Fruit fly (Drosophila melanogaster) whole organism, embryonic: ENCODE results near the gene ph-p.
A peak's percentile ranks its signal among the peaks of the same experiment; 100 is the strongest.

Experiments
- Atf-2 ChIP-seq: fragments of 200-800 bp; sonication (Bioruptor generic); optimal IDR thresholded peaks from 2 replicates; lab custom pipeline; 2016; ENCODE audit warnings: missing biosample characterization, missing genetic modification characterization
- CG10959 ChIP-seq: fragments of 200-800 bp; sonication (Bioruptor generic); IDR thresholded peaks from 2 replicates; pipeline ENCODE4 v1.3.6; 2022; ENCODE audit warnings: missing biosample characterization, missing genetic modification characterization
- CG13123 ChIP-seq: fragments of 200-800 bp; sonication (Bioruptor generic); optimal IDR thresholded peaks from 2 replicates; lab custom pipeline; 2016; ENCODE audit warnings: missing biosample characterization, missing genetic modification characterization
- CG13775 ChIP-seq: fragments of 200-800 bp; sonication (Bioruptor generic); optimal IDR thresholded peaks from 3 replicates; lab custom pipeline; 2017; ENCODE audit warnings: missing biosample characterization, mild to moderate bottlenecking, missing genetic modification characterization
- CG14050 ChIP-seq: fragments of 200-800 bp; sonication (Bioruptor generic); IDR thresholded peaks from 3 replicates; pipeline ENCODE4 v1.3.6; 2022; ENCODE audit warnings: missing biosample characterization, missing genetic modification characterization
- CG15696 ChIP-seq: fragments of 200-800 bp; sonication (Bioruptor generic); optimal IDR thresholded peaks from 2 replicates; lab custom pipeline; 2019; ENCODE audit warnings: missing biosample characterization, mild to moderate bottlenecking, missing genetic modification characterization, moderate library complexity
- CG31365 ChIP-seq: fragments of 200-800 bp; sonication (Bioruptor generic); optimal IDR thresholded peaks from 2 replicates; lab custom pipeline; 2018; ENCODE audit warnings: missing biosample characterization, mild to moderate bottlenecking, missing genetic modification characterization
- CG34224 ChIP-seq: fragments of 200-800 bp; sonication (Bioruptor generic); IDR thresholded peaks from 3 replicates; pipeline ENCODE4 v1.3.6; 2022; ENCODE audit warnings: missing biosample characterization, missing genetic modification characterization; ENCODE audit not compliant: partially characterized antibody
- CG3726 ChIP-seq: fragments of 200-800 bp; sonication (Bioruptor generic); IDR thresholded peaks from 3 replicates; pipeline ENCODE4, ENCODE4 v1.3.6; 2022; ENCODE audit warnings: missing biosample characterization, missing genetic modification characterization
- CG3847 ChIP-seq: fragments of 200-800 bp; sonication (Bioruptor generic); IDR thresholded peaks from 2 replicates; pipeline ENCODE4 v1.3.6; 2022; ENCODE audit warnings: missing biosample characterization, missing genetic modification characterization
- CG5180 ChIP-seq: fragments of 200-800 bp; sonication (Bioruptor generic); optimal IDR thresholded peaks from 3 replicates; lab custom pipeline; 2017; ENCODE audit warnings: missing biosample characterization, missing genetic modification characterization, mild to moderate bottlenecking, moderate library complexity, missing genetic modification reagents
- CG5245 ChIP-seq: fragments of 200-800 bp; sonication (Bioruptor generic); optimal IDR thresholded peaks from 3 replicates; lab custom pipeline; 2016; ENCODE audit warnings: missing biosample characterization, missing genetic modification characterization
- CG5953 ChIP-seq: fragments of 200-800 bp; sonication (Bioruptor generic); IDR thresholded peaks from 2 replicates; pipeline ENCODE4 v1.3.6; 2022; ENCODE audit warnings: missing biosample characterization, missing genetic modification characterization
- CG6791 ChIP-seq: fragments of 200-800 bp; sonication (Bioruptor generic); IDR thresholded peaks from 3 replicates; pipeline ENCODE4 v1.3.6; 2022; ENCODE audit warnings: missing biosample characterization, missing genetic modification characterization; ENCODE audit not compliant: partially characterized antibody
- CG6854 ChIP-seq: fragments of 200-800 bp; sonication (Bioruptor generic); optimal IDR thresholded peaks from 3 replicates; lab custom pipeline; 2017; ENCODE audit warnings: missing biosample characterization, mild to moderate bottlenecking, missing genetic modification characterization
- CG8944 ChIP-seq: fragments of 200-800 bp; sonication (Bioruptor generic); optimal IDR thresholded peaks from 3 replicates; lab custom pipeline; 2016; ENCODE audit warnings: missing biosample characterization, missing genetic modification characterization
- CG9437 ChIP-seq: fragments of 200-800 bp; sonication (Bioruptor generic); optimal IDR thresholded peaks from 2 replicates; lab custom pipeline; 2018; ENCODE audit warnings: missing biosample characterization, mild to moderate bottlenecking, missing genetic modification characterization
- CG9609 ChIP-seq: fragments of 200-800 bp; sonication (Bioruptor generic); optimal IDR thresholded peaks from 3 replicates; lab custom pipeline; 2016; ENCODE audit warnings: missing biosample characterization, missing genetic modification characterization
- Fer3 ChIP-seq: fragments of 200-800 bp; sonication (Bioruptor generic); optimal IDR thresholded peaks from 2 replicates; lab custom pipeline; 2018; ENCODE audit warnings: missing biosample characterization, mild to moderate bottlenecking, missing genetic modification characterization, moderate library complexity
- H15 ChIP-seq: fragments of 200-800 bp; sonication (Bioruptor generic); IDR thresholded peaks from 3 replicates; pipeline ENCODE4 v1.3.6; 2022; ENCODE audit warnings: missing biosample characterization, missing genetic modification characterization
- HLHmδ ChIP-seq: fragments of 200-800 bp; sonication (Bioruptor generic); optimal IDR thresholded peaks from 2 replicates; lab custom pipeline; 2018; ENCODE audit warnings: missing biosample characterization, mild to moderate bottlenecking, missing genetic modification characterization, moderate library complexity
- Hand ChIP-seq: fragments of 200-800 bp; sonication (Bioruptor generic); optimal IDR thresholded peaks from 2 replicates; lab custom pipeline; 2017; ENCODE audit warnings: mild to moderate bottlenecking, missing biosample characterization, missing genetic modification reagents, missing genetic modification characterization
- Lhr ChIP-seq: fragments of 200-800 bp; sonication (Bioruptor generic); optimal IDR thresholded peaks from 3 replicates; lab custom pipeline; 2017; ENCODE audit warnings: mild to moderate bottlenecking, missing biosample characterization, missing genetic modification reagents, missing genetic modification characterization
- Myb ChIP-seq: fragments of 200-800 bp; sonication (Bioruptor generic); optimal IDR thresholded peaks from 2 replicates; lab custom pipeline; 2016; ENCODE audit warnings: missing biosample characterization, missing genetic modification characterization
- Oli ChIP-seq: fragments of 200-800 bp; sonication (Bioruptor generic); optimal IDR thresholded peaks from 2 replicates; lab custom pipeline; 2018; ENCODE audit warnings: missing biosample characterization, mild to moderate bottlenecking, missing genetic modification characterization, moderate library complexity
- Optix ChIP-seq: fragments of 200-800 bp; sonication (Bioruptor generic); IDR thresholded peaks from 3 replicates; pipeline ENCODE4 v1.3.6; 2022; ENCODE audit warnings: missing biosample characterization, missing genetic modification characterization
- Trl ChIP-seq, 3 experiments: fragments of >200 bp in 2 of 3; fragments of 200-800 bp in 1 of 3; sonication (Bioruptor generic) in 1 of 3; optimal IDR thresholded peaks; 2 replicates in 1 of 3; 3 replicates in 2 of 3; lab custom pipeline; 2016 to 2017; ENCODE audit warnings: missing biosample characterization in 1 of 3, missing genetic modification characterization in 1 of 3
- ato ChIP-seq: fragments of 200-800 bp; sonication (Bioruptor generic); IDR thresholded peaks from 2 replicates; pipeline ENCODE4 v1.3.6; 2022; ENCODE audit warnings: missing biosample characterization, missing genetic modification characterization; ENCODE audit not compliant: partially characterized antibody
- cg ChIP-seq: fragments of 200-800 bp; sonication (Bioruptor generic); optimal IDR thresholded peaks from 3 replicates; lab custom pipeline; 2019; ENCODE audit warnings: missing biosample characterization, mild to moderate bottlenecking, missing genetic modification characterization, moderate library complexity
- crol ChIP-seq: fragments of 200-800 bp; sonication (Bioruptor generic); IDR thresholded peaks from 2 replicates; pipeline ENCODE4 v1.3.6; 2022; ENCODE audit warnings: missing biosample characterization, missing genetic modification characterization
- crp ChIP-seq, 2 experiments: fragments of 200-800 bp; sonication (Bioruptor generic); optimal IDR thresholded peaks; 2 replicates in 1 of 2; 3 replicates in 1 of 2; lab custom pipeline; 2017; ENCODE audit warnings: missing biosample characterization in 2 of 2, missing genetic modification characterization in 2 of 2, mild to moderate bottlenecking in 1 of 2, moderate library complexity in 1 of 2
- cwo ChIP-seq: fragments of 200-800 bp; sonication (Bioruptor generic); optimal IDR thresholded peaks from 3 replicates; lab custom pipeline; 2017; ENCODE audit warnings: missing biosample characterization, missing genetic modification characterization, mild to moderate bottlenecking, moderate library complexity, missing genetic modification reagents
- dimm ChIP-seq: fragments of 200-800 bp; sonication (Bioruptor generic); IDR thresholded peaks from 2 replicates; pipeline ENCODE4 v1.3.6; 2022; ENCODE audit warnings: missing biosample characterization, missing genetic modification characterization
- exex ChIP-seq: fragments of 200-800 bp; sonication (Bioruptor generic); optimal IDR thresholded peaks from 4 replicates; lab custom pipeline; 2018; ENCODE audit warnings: missing biosample characterization, mild to moderate bottlenecking, missing genetic modification characterization, moderate library complexity
- fd3F ChIP-seq: fragments of 200-800 bp; sonication (Bioruptor generic); optimal IDR thresholded peaks from 2 replicates; lab custom pipeline; 2018; ENCODE audit warnings: missing biosample characterization, mild to moderate bottlenecking, missing genetic modification characterization, moderate library complexity
- fu2 ChIP-seq: fragments of 200-800 bp; sonication (Bioruptor generic); optimal IDR thresholded peaks from 2 replicates; lab custom pipeline; 2016; ENCODE audit warnings: missing biosample characterization, missing genetic modification characterization
- gce ChIP-seq: fragments of 200-800 bp; sonication (Bioruptor generic); IDR thresholded peaks from 3 replicates; pipeline ENCODE4 v1.3.6; 2022; ENCODE audit warnings: missing biosample characterization, missing genetic modification characterization
- inv ChIP-seq: fragments of 200-800 bp; sonication (Bioruptor generic); IDR thresholded peaks from 2 replicates; pipeline ENCODE4 v1.3.6; 2022; ENCODE audit warnings: missing biosample characterization, missing genetic modification characterization; ENCODE audit not compliant: partially characterized antibody
- ken ChIP-seq: fragments of 200-800 bp; sonication (Bioruptor generic); IDR thresholded peaks from 3 replicates; pipeline ENCODE4 v1.3.6; 2022; ENCODE audit warnings: missing biosample characterization, missing genetic modification characterization
- mam ChIP-seq: fragments of 200-800 bp; sonication (Bioruptor generic); optimal IDR thresholded peaks from 3 replicates; lab custom pipeline; 2016; ENCODE audit warnings: missing biosample characterization, missing genetic modification characterization
- nerfin-1 ChIP-seq: fragments of 200-800 bp; sonication (Bioruptor generic); optimal IDR thresholded peaks from 3 replicates; lab custom pipeline; 2019; ENCODE audit warnings: missing biosample characterization, mild to moderate bottlenecking, missing genetic modification characterization, moderate library complexity
- nerfin-2 ChIP-seq: fragments of 200-800 bp; sonication (Bioruptor generic); IDR thresholded peaks from 2 replicates; pipeline ENCODE4 v1.3.6; 2022; ENCODE audit warnings: missing biosample characterization, missing genetic modification characterization; ENCODE audit not compliant: partially characterized antibody
- pros ChIP-seq: fragments of 200-800 bp; sonication (Bioruptor generic); optimal IDR thresholded peaks from 3 replicates; lab custom pipeline; 2019; ENCODE audit warnings: missing biosample characterization, mild to moderate bottlenecking, missing genetic modification characterization, moderate library complexity
- psq ChIP-seq: fragments of 200-800 bp; sonication (Bioruptor generic); optimal IDR thresholded peaks from 2 replicates; lab custom pipeline; 2017; ENCODE audit warnings: missing biosample characterization, missing genetic modification characterization
- ranshi ChIP-seq: fragments of 200-800 bp; sonication (Bioruptor generic); IDR thresholded peaks from 2 replicates; pipeline ENCODE4 v1.3.6; 2022; ENCODE audit warnings: missing biosample characterization, missing genetic modification characterization
- schlank ChIP-seq: fragments of 200-800 bp; sonication (Bioruptor generic); optimal IDR thresholded peaks from 2 replicates; lab custom pipeline; 2018; ENCODE audit warnings: missing biosample characterization, mild to moderate bottlenecking, missing genetic modification characterization
- sens ChIP-seq: fragments of 200-800 bp; sonication (Bioruptor generic); peaks from one replicate; lab custom pipeline; 2016; ENCODE audit warnings: missing biosample characterization, missing genetic modification characterization
- seq ChIP-seq: fragments of 200-800 bp; sonication (Bioruptor generic); IDR thresholded peaks from 2 replicates; pipeline ENCODE4 v1.3.6; 2022; ENCODE audit warnings: missing biosample characterization, missing genetic modification characterization
- sim ChIP-seq: fragments of 200-800 bp; sonication (Bioruptor generic); IDR thresholded peaks from 2 replicates; pipeline ENCODE4 v1.3.6; 2022; ENCODE audit warnings: missing biosample characterization, missing genetic modification characterization
- slbo ChIP-seq: fragments of 200-800 bp; sonication (Bioruptor generic); IDR thresholded peaks from 2 replicates; pipeline ENCODE4 v1.3.6; 2022; ENCODE audit warnings: missing biosample characterization, missing genetic modification characterization
- zen ChIP-seq: fragments of 200-800 bp; sonication (Bioruptor generic); optimal IDR thresholded peaks from 3 replicates; lab custom pipeline; 2018; ENCODE audit warnings: missing biosample characterization, mild to moderate bottlenecking, missing genetic modification characterization, moderate library complexity

ph-p gene

DNA sequence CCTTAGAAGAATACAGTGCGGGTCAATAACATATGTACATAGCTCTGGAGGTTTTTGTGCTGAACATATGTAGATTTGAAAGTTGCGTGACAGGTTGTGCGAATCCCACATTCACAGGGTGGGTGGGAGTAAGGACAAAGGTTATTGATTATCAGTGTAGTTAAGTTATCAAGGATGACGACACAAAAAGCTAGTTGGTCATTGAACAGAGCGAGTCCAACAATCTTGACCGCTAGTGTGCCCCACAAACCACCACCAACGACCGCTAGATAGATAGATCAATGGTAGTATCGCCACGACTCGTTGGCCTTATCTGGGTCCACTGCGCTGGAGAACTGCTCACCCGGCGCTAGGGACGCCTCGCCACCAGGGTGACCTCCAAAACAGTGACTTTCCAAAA, 8.4 kb upstream of the ph-p start (continued):
- TF ChIP-seq nerfin-2 (GFP tag; lab: Robert Waterston, UW) (no peak), Oli (peak; percentile 26), psq (GFP tag; lab: Kevin White, UChicago) (no peak), mam (no peak), zen (tag; lab: Kevin White, UChicago) (no peak), CG6854 (GFP tag; lab: Kevin White, UChicago) (no peak), CG31365 (tag; lab: Kevin White, UChicago) (peak; percentile 17), CG13775 (GFP tag; lab: Kevin White, UChicago) (no peak), ato (GFP tag; lab: Robert Waterston, UW) (no peak), nerfin-1 (tag; lab: Kevin White, UChicago) (no peak), H15 (GFP tag; lab: Robert Waterston, UW) (no peak), slbo (GFP tag; lab: Robert Waterston, UW) (0 out of 2 replicates have a peak, but pooled peaks have one; percentile 15), CG9437 (GFP tag; lab: Kevin White, UChicago) (no peak), Trl (optimal IDR thresholded peaks at IDR 0.05; lab: Kevin White, UChicago) (no peak), Trl (GFP tag; optimal IDR thresholded peaks at IDR 0.05; lab: Kevin White, UChicago) (no peak), CG5245 (GFP tag; lab: Kevin White, UChicago) (no peak), CG14050 (GFP tag; lab: Robert Waterston, UW) (no peak), inv (no peak), CG5953 (no peak), CG15696 (tag; lab: Kevin White, UChicago) (peak; percentile 26), CG8944 (GFP tag; lab: Kevin White, UChicago) (no peak), sim (no peak), pros (GFP tag; lab: Kevin White, UChicago) (no peak), fd3F (GFP tag; lab: Kevin White, UChicago) (no peak), crol (GFP tag; lab: Robert Waterston, UW) (no peak), Lhr (GFP tag; lab: Kevin White, UChicago) (no peak), Myb (GFP tag; lab: Kevin White, UChicago) (no peak), CG3726 (no peak), crp (GFP tag; optimal IDR thresholded peaks at IDR 0.05; lab: Kevin White, UChicago) (no peak), dimm (GFP tag; lab: Robert Waterston, UW) (no peak), ken (no peak), cwo (GFP tag; lab: Kevin White, UChicago) (no peak), cg (GFP tag; lab: Kevin White, UChicago) (no peak), CG3847 (no peak), seq (no peak), CG13123 (GFP tag; lab: Kevin White, UChicago) (no peak), Hand (GFP tag; lab: Kevin White, UChicago) (no peak), CG5180 (GFP tag; lab: Kevin White, UChicago) (no peak), Fer3 (tag; lab: Kevin White, UChicago) (peak; percentile 10), exex (tag; lab: Kevin White, UChicago) (no peak), HLHmδ (GFP tag; lab: Kevin White, UChicago) (no peak), CG9609 (GFP tag; lab: Kevin White, UChicago) (no peak), ranshi (GFP tag; lab: Robert Waterston, UW) (peak; percentile 22; the same call in 1 of the 2 replicates), CG10959 (GFP tag; lab: Robert Waterston, UW) (no peak), gce (no peak), CG34224 (GFP tag; lab: Robert Waterston, UW) (no peak), CG6791 (no peak), schlank (tag; lab: Kevin White, UChicago) (no peak), Optix (no peak), fu2 (GFP tag; lab: Kevin White, UChicago) (no peak), Atf-2 (no peak), sens (GFP tag; lab: Kevin White, UChicago) (peak; percentile 39)
